Fruit fly (Drosophila melanogaster): Measurements from ENCODE around the gene CG46320.

CG46320 gene

DNA sequence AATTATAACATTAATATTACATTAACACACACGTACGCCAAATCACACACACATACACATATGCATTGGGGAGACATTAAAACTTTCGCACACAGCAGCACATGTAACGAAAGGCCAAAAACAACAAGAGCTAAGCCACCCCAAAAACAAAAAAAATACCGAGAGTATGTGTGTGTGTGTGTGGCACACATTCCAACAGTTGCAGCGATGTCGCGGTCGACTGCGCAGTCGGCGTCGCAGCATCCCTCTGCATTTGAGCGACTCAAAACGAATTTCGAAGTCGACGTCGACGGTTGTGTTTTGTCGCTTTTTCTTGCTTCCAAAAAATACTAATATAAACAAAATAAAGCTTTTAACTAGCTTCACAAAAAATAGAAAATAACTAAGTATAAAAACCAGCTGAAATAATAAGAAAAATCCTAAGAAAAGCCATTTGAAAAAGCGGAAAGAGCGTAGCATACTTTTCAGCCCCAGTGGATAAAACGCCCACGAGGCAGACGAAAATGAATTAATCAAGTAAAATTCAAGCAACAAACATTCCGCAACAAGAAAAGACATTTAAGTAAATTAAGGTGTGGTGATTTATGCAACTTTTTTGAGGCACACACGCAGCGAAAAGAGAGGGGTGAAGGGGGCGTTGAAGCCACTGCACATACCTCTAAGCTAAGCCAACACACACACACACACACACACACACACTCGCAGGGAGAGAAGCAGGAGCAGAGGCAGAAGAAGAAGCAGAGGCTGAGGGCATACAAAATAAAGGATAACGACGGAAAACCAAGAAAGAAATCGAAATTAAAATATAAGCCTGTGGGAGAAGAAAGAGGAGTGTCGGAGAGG, at the start of gene CG46320:
Gene CG46320, plus strand, starts transcription at position 246 of the 843 bp plus-strand sequence.
- TF ChIP-seq noc (tag; optimal IDR thresholded peaks at IDR 0.05), result no peak

DNA sequence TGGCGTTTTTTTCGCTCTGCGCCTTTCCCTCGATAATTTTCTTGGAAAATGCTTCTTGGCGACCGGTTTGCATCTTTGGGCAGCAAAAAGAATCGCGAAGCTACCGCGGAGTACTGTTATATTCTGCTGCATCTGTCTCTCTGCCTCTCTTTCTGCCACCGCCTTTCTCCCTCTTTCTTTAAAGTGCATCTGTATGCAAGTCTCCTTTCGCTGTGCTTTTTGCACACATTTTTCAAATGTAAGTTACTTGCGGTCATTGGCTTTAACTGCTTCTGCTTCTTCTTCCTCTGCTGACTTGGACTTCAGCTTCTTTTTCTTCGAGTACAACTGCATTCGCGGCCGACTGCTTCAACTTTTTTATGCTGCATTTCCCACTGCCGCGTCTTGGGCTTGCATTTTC, 48.2 kb upstream of the CG46320 start:
- no peak for TF ChIP-seq noc (tag; optimal IDR thresholded peaks at IDR 0.05)

DNA sequence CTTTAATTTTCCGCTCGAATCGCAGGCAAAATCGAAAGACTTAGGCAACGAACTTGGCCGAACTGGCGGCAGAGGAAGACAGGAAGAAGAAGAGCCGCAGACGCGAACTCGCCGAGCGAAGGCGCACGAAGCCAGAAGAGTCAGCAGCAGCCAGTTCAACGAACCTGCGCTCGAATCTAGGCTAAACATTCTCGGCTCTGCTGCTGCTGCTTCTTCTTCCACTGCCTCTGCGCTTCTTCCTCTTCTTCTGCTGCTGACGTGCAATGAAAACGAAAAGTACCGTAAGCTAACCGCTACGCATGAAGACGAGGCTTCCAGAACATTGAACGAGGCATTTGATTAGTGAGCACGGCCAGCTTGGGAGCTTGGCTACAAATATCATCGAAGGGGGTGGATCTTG, 47.4 kb upstream of the CG46320 start:
- TF ChIP-seq noc (tag; optimal IDR thresholded peaks at IDR 0.05), result no peak

DNA sequence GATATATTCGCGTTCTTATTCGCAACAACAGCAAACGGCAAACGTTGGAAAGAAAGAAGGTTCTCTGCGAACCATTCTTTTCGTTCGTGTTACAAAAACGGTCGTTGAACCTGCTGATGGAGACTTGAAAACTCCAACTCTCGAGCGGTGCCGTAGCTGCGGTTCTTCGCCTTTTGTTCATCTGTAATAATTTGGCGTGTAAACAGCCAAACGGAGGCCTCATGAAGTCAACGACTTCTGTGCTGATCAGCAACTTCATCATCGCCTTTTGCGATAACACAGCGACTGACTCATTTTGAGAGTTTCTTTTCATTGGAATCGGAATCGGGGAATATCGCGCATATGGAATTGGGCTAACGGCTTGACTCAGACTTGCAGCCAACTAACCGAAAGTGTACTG, 46.5 kb upstream of the CG46320 start:
- TF ChIP-seq noc (tag; optimal IDR thresholded peaks at IDR 0.05), result no peak

DNA sequence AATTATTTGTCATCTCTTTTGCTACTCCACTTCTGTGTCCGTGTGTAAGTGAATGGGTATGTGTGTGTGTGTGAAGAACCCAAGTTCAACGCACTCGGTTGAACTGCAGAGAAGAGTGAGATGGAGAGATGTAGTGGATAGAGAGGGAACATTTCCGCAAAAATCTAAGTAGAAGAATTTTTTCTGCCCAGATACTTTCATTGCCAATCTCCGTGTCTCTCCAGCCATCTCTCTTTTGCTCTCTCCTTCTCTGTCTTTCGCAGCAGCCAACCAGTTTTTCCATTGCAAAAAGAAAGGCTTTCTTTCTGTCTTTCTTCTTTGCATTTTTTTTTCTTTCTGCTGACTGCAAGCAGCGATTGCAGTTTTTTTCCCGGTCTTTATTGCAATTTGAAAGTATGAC, 45.2 kb upstream of the CG46320 start:
- TF ChIP-seq noc (tag; optimal IDR thresholded peaks at IDR 0.05), result no peak

DNA sequence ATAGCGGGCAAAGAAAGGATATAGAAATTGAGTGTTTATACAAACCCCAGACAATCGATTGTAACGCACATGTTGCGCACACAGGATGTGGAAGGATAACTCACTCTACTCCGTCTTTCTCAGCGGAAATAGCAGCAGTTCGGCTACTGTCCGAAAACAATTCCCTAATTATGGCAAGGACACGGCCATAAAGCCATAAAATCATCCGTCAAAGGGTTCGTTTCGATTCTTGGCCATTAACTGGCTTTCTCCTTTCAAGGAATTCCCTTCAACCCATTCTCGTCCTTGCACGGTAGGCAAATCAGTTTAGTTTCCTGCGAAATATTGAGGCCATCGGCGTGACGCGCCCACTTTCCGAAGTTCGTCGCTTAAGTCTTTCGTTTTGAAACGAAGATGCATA, 42.4 kb upstream of the CG46320 start:
- no peak for TF ChIP-seq noc (tag; optimal IDR thresholded peaks at IDR 0.05)

DNA sequence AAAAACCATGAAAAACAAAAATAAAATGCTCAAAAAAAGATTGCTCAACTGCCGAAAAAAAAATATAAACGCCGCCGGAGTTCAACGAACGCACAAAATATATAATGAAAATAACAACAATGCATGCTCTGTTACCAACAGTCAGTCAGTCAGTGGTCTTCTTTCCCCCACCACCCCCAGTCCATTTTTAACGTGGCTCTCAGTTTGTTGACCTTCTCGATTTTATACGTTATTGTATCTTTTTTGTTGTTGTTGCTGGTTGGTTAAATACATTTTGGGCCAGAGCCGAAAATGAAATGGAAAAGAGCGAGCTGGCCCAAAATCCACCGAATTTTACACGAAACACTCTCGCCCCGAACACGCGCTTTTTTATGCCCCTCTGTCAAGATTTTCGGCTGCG, 42.0 kb upstream of the CG46320 start:
- no peak for TF ChIP-seq noc (tag; optimal IDR thresholded peaks at IDR 0.05)

DNA sequence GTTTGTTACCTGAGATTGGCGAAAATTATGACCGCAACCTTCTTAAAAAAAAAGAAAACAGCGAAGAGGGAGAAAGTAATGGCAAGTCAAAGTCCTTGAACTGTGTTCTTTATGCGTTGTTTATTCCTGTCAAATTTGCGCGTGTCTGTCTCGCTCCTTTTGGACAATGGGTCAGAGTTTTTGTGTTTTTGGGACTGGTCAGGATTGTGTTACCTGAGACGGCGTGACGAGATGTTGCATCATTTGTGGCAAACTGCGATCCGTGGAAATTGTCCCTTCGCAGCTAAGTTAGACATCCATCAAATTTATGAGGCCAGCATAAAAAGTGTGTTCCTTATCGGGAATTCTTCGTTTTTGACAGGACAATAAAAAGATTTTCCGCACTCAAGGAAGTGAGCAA, 40.6 kb upstream of the CG46320 start:
- no peak for TF ChIP-seq noc (tag; optimal IDR thresholded peaks at IDR 0.05)

DNA sequence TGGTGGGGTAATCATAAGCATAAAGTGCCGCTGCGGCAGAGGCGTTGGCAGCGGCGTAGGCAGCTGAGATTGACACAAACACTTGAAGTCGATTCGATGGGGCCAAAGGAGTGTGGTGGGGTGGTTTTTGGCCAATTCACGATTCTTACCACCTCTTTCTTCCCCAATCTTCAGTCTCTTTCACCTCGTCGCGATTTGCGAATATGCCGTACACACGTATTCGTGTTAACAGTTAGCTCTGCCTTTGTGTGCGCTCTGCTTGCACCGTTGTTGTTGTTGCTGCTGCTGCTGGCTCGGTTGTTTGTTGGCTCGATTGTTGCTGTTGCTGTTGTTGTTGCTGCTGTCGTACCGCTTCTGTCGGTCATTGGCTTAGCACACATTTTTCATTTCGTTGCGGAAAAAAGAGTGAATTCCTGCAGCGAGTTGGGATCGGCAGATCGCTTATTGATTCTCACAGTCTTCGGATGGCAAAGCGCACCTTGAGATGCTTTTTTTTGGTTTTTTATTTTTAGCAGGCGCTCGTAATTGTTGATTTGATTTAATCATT, 38.7 kb upstream of the CG46320 start:
- no peak for TF ChIP-seq noc (tag; optimal IDR thresholded peaks at IDR 0.05)

DNA sequence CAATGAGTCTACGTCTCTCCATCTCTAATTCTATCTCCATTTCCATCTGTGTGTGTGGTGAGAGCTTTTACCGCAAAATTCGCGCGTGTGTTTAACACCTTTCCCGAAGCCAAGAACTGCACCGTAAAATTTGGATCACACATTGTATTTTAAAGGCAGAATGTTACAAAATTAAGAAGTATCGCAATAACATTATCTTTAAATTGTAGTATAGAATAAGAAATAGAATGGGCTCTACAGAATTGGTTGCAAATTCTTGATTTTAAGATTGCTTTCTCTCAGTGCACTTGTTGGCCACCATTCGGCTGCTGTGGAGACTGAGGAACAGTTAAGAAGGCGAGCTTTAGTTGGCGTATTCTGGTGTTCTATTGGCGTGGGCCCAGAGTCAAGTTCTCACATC, 37.5 kb upstream of the CG46320 start:
- peak; percentile 28 for TF ChIP-seq noc (tag; optimal IDR thresholded peaks at IDR 0.05)

DNA sequence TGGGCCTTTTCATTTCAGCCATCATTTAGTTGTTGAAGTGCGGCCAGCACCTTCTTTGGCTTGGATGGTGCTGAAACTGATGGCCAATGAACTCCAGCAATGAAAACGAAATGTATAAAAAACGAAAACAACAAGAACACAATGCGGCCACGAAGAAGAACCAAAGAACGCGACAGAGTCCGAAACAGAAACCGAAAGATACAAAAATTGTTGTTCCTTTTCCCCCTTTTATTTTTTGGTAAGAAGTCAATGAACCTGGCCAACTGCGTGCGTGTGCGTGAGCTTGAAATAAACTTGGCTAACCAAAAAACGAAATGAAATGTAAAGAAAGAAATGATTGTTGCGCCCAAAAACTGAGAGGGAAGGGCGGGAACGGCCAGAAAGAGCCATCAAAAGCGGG, 36.1 kb upstream of the CG46320 start:
- no peak for TF ChIP-seq noc (tag; optimal IDR thresholded peaks at IDR 0.05)

DNA sequence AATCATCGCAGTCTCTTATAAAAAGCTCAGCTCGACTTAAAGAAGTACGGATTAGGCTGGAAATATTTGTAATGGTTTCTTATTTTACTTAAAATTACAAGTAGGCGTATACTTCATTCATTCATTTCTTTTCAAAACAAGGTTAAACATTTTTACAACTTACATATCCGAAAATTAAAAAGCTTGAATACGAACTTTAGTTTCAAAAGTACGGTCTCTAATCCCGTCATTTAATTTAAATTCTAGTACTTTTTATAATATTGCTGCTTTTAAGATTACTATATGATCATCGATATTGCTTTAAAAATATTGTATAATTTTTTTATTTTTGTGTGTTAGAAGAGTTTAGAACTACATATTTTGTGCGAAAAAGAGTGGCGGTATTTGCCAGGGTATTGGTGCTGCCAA, 33.7 kb upstream of the CG46320 start:
- no peak for TF ChIP-seq noc (tag; optimal IDR thresholded peaks at IDR 0.05)

DNA sequence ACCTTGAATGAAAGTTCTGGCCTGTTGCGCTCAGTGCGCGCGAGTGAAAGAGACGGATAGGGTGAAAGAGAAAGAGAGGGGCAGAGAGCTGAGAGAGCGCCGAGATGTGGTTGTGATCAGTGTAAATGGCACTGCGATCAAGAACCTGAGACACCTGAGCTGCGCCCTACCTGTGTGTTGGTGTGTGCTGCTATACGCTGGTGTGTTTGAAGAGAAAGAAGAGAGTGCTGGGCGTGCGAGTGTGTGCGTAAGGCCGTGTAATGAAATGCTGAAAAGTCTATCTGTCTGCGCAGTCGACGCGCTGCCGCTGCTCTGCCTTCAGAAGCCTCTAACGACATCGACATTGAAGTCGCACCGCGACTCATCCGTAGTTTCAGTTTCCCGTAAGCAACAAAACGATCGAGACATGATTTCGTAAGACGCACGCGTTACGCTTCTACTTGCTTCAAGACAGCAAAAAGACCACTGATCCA, 33.3 kb upstream of the CG46320 start, which contains the start of gene Blimp-1:
Gene Blimp-1, plus strand, starts transcription at position 376 of the 473 bp plus-strand sequence.
- TF ChIP-seq noc (tag; optimal IDR thresholded peaks at IDR 0.05), result no peak

DNA sequence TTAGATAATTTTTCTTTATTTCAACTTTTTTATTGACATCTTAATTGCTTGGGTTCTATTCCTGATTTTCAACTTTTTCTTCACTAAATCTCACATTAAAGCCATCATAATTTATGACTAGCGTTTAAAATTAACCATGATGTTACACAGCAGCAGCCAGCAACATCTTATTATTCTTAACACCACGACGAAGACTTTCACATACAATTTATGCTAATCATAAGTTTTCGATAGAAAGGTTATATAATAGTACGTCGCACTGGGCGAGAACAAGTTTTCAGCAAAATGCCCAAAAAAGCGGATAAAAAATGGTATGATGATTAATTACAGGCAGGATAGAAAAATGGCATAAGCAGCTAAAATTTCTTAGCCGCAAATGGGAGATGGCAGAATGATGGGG, 32.0 kb upstream of the CG46320 start:
- no peak for TF ChIP-seq noc (tag; optimal IDR thresholded peaks at IDR 0.05)

DNA sequence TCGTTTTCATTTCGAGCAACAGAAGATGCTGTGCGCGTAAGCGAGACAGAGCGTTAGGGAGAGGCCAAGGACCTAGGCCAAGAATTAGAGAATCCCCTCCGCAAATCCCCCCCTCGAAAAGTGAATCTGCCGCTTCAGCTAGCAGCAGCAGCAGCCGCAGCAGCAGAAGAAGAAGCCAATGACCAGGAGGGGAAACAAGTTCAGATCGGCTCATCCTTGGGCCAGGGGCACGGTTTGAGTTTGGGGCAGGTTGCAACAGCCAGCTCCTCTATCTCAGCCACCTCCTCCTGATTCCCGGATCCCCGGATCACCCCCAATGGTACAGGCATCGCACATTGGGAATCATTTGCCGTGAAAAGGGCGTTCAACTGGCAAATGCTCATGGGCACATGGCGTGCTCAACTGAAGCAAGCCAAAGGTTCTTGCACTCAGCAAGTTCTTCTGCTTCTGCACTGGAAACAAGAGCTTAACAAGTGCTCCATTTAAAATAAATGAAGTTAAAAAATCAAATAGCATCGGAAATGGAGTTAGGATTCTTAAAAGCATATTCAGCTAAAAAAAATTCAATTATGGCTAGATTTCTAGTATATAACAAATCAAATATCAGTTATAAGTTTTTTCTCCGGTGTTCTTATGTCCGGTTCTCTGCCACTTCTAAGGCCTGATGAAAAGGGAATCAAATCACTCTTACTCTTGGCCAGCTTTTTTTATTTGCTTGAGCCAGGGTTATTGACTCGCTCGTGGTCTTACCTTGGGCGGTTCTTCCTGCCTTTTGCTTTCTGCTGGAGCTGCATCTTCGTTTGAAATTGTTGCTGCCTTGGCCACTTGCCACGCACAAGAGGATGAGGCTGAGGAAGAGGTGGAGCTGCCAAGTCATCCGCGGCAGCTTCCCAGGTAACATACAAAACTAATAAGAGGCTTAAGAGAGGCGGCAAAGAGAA, 30.4 kb upstream of the CG46320 start:
- no peak for TF ChIP-seq noc (tag; optimal IDR thresholded peaks at IDR 0.05)

DNA sequence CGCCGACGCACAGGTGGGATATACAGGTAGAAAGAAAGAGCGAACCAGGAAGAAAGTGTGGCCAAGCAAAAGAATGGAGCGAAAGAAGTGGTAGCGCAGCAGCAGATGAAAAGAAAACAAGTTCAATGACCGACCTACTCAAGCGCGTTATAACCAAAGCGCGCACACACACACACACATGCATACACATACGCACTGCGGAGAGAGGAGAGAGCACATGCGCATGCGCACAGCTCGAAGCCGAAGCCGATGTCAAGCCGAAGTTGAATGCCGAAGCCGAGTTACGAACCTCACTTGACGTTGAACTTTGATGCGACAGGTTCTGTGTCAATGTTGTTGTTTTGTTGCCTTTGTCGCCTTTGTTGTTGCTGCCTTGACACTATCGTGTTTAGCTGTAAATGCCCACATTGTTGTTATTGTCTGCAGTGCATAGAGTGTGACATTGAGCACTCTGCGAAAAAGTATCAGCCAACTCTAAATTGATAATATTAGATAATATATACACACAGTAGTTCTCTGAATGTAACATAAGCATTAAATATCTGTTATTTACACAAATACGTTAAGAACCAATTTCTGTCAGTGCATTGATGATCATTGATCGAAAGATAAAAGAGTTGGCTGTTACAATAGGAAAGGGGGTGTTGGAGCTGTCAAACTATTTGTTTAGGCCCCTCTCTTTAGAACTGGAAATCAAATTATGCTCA, 29.6 kb upstream of the CG46320 start:
- no peak for TF ChIP-seq noc (tag; optimal IDR thresholded peaks at IDR 0.05)

Measured in whole organism, larva.